Worm (Caenorhabditis elegans): ENCODE measurements around the gene Y43F8B.18.

Gene Y43F8B.18

DNA sequence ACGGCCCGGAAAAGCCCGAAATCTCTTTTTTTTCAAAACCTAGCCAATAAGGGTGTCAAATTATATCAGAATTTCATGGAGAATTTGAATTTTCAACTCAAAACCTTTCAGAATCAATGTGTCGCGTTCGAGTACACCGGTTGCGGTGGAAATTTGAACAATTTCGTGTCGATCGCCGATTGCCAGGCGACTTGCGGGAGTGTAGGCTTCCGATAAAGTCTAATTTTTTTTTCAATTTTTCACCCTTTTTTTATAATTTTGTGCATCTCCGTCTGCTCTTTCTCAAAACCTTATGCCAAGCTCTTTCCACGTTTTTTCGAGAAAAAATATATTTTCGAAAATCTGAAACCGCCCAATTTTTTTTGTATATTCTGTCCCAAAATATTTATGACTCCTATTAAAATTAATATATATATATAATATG is 33.7 kb downstream of the Y43F8B.18 start:
- no peak for TF ChIP-seq unc-62 (GFP tag; optimal IDR thresholded peaks at IDR 0.05)

DNA sequence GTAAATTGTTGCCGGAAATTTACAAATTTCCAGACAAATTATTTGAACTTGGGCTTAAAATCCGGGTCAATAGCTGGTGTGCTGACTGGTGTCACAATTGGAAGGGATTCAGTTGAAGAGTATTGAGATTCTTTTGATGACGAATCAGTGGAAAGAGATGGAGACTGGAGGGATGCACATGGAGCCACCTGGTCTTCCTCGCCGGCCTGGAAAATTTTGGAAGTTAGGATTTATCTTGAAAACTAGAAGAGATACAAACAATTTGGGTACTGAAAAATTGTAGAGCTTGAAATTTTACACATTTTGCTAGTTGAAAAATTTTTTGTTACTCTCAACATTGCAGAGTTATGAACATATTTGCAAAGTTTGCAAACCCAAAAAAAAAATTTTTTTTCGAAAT is 34.3 kb downstream of the Y43F8B.18 start:
- TF ChIP-seq unc-62 (GFP tag; optimal IDR thresholded peaks at IDR 0.05) = no peak

DNA sequence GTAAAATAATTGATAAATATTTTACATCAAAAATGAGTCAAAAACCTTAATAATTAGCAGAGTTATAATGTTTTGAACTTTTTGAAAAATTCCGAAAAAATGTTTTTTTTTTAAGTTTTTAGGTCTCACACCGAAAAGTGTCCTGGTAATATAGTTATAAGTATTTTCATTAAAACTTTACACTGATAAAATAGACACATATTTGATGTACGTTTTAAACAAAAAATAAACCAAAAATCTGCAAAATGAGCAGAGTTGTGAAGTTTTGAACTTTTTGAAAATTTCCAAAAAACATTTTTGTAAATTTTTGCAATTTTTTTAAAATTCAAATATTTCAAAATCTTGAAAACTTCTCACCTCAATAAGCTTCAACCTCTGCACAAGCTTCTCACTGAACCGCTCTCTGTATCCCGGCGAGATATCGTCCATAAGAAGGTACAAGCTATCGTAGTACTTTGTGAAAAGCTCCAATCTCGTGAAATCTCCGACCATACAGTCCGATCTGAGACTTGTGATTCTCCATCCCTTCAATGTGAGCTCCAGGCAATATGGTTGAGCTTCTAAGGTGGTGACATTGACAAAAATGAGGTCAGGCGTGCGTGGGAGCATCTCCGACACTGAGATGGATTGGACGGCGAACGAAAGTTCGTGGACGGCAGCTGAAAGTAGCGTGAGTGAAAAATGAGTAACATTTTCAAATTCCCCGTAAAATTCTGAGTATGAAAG is 35.0 kb downstream of the Y43F8B.18 start:
- no peak for TF ChIP-seq unc-62 (GFP tag; optimal IDR thresholded peaks at IDR 0.05)

DNA sequence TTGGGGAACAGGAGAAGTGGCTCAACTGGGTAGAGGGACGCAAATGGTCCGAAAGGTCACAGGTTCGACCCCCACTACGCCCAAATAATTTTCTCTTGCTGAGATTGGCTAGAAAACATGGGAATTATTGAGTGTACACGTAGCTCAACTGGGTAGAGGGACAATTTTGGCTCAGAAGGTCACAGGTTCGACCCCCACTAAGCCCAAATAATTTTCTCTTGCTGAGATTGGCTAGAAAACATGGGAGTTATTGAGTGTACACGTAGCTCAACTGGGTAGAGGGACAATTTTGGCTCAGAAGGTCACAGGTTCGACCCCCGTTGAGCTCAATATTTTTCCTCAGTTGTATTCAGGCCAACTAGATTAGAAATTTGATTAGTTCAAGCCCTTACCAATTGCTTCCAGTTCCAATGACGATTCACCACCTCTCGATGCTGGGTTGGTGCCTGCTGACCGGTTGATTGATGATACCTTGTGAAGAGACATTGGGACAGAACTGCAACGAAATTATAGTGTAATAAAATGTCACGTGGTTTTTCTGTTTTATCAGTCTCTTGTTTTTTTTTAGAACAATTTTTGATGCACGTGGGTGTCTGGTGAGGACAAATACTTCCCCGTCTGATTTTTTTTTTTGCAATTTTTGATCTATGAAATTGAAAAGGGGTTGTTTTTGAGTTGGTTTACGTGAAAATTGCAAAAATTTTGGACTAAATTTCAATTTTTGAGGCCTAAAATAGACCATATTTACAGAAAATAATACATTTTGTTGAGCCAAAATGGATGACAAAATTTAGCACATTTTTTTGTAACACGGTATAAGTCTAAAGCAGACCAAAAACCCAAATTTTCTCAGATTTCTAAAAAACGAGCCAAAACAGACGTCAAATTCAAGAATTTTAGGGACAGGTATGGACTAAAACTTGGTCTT is 35.8 kb downstream of the Y43F8B.18 start:
- no peak for TF ChIP-seq unc-62 (GFP tag; optimal IDR thresholded peaks at IDR 0.05)

DNA sequence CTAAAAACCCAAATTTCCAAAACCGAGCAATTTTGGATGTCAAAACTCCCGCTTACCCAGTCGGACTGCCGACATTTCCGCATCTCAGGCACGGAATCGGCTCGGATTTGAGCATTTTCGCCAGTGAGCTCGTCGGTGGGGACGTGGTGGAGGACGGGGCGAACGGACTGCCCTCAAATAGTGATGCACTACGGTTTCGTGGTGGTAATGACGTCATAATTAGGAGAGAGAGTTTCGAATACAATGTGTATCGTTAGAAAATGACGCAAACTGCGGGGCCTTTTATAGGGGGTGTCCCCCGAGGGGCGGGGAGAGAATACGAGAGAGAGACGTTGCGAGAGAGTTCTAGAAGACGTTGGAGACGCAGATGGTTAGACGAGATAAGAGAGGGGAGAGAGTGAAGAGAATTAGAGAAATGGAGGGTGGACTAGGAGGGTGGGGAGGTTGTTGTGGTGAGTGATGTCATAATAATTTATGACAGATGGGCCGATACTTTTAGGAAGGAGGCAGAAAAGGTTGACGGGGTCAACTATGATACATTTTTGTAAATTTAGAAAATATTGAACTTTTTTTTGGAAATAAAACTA is 36.9 kb downstream of the Y43F8B.18 start:
- TF ChIP-seq unc-62 (GFP tag; optimal IDR thresholded peaks at IDR 0.05) = peak; percentile 44

DNA sequence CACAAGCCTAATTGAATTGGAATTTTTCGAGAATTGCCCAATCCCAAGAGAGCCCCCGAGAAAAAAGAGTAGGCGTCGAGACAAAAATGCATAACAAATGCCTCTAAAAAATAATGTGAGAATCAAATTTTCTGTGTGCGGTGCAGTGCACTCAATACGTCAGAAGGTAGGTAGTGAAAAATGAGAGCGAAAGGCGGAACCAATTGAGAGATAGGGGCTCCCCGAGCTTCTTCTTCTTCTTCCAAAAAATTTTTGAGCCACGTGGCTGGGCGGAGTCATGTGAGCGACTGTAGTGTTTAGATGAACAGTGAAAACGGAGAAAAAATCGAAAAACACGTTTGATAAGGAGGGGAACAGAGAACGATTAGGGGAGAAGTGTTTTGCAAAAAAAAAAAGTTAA is 38.8 kb downstream of the Y43F8B.18 start:
- TF ChIP-seq unc-62 (GFP tag; optimal IDR thresholded peaks at IDR 0.05) = no peak

DNA sequence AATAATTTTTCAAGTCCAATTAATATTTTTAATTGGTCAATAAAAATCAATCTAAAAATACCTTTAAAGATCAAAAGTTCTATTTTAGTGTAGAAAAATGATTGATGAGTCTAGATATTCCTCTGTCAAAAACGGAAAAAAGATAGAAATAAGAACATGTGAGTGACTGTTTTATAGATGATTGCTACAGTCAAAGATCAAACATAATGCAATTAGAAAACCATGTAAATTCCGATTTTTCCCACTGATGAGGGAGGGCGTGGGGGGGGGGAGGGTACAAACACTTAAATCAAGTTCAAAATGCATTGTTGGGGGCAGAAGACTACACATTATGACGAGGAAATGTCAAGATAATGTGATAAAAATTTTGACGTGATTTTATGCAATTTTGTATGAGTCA is 40.4 kb downstream of the Y43F8B.18 start:
- TF ChIP-seq unc-62 (GFP tag; optimal IDR thresholded peaks at IDR 0.05) = no peak

DNA sequence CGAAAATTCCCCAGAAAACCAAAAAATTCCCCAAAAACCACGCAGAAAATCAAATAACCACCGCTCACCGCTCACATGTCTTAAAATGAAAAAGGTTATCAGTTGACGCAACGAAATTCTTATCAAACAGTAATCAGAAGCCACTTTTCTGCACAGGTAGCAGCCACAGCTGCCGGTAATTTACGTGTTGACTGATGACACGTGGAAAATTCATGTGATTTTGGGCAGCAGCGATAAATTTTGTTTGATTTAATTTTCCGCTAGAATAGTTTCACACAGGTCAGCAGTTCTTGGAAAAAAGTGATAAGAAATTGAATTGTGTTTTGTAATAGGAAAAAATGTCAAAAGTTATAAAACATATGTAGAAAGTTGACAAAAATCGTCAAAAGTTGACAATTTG is 41.8 kb downstream of the Y43F8B.18 start:
- no peak for TF ChIP-seq unc-62 (GFP tag; optimal IDR thresholded peaks at IDR 0.05)

DNA sequence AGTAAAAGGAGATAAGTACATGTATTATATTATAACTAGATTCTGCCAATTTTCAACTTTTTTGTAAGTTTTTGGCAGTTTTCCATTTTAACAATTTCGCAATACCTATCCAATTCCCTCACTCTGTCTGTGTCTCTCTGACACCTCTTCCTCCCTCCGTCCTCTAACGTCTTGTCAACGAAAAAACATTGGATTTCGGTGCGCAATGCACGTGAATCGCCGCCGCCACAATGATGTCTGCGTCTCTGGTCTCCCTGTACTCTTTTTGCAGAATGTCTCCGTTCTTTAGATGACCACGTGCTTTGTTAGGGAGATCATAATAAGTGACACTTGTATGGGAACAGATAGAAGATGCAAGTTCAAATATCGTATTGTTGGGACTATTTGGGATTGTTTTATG is 43.4 kb downstream of the Y43F8B.18 start:
- TF ChIP-seq unc-62 (GFP tag; optimal IDR thresholded peaks at IDR 0.05) = no peak

DNA sequence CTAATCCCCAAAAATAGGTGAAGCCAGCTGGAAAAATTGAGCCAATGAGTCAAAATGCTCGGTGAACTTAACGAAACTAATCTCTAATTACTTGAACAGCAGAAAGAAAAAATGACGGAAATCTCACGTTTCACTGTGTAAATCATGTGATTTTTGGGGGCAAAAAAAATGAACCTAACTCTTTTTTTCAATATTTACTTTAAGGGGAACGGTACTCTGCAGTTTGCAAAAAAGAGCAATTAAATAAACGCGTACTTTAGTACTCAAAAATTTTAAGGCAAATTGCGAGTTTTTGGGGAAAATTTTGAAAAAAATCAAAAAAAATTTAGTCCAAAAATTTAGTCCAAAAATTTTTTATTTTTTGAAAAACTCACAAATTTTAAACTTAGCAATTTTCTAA is 45.2 kb downstream of the Y43F8B.18 start:
- no peak for TF ChIP-seq unc-62 (GFP tag; optimal IDR thresholded peaks at IDR 0.05)

DNA sequence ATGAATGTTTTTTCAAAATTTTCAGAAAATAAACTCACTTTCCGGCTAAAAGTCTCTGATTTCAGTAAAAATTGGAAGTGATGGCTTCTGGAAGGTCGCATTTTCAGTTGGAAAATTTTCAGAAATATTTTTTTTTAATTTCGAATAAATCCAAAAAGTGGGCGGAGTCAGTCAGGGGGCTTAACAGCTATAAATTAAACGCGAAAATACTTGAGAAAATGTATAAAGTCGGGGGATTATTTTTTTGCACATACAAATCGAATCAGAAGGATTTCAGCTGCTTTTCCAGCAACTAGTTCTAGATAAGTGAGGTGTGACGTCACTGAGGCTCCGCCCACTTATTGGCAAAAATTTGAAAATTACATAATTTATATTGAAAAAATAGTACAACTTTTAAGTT is 47.2 kb downstream of the Y43F8B.18 start, which contains the start of gene Y43F8B.2:
TSS of gene Y43F8B.2 (minus strand) at position 101 of the 400 bp plus-strand sequence.
- no peak for TF ChIP-seq unc-62 (GFP tag; optimal IDR thresholded peaks at IDR 0.05)

DNA sequence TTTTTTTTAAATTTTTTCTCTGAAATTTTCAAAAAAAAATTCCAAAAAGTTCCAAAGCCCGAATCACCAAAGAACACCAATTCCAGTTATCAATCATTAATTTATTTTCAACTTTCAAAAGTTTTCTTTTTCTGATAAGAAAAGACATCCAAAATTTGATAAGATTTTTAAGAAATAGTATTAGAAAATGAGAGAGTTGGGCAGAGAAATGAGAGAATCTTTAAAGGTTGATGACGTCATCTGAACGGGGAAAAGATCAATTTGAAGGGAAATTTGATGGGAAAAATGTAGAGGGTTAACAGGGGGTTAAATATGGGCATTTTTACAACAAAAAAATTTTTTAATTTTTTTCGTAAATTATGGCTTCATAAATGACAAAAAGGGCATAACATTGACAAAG is 47.7 kb downstream of the Y43F8B.18 start:
- TF ChIP-seq unc-62 (GFP tag; optimal IDR thresholded peaks at IDR 0.05) = no peak
